Worm (Caenorhabditis elegans) whole organism, L1 larva: ENCODE measurements around the gene sar-1.

Experiments used
- ama-1 ChIP-seq: fragments of 150-350 bp; optimal IDR thresholded peaks from 2 replicates; lab custom pipeline; 2014
- fkh-4 ChIP-seq: sonication (generic microtip); optimal IDR thresholded peaks from 2 replicates; lab custom pipeline; 2016; ENCODE audit warnings: missing compliant biosample characterization, missing genetic modification characterization, borderline replicate concordance
- lsy-2 ChIP-seq, 2 experiments: fragments of 150-350 bp; optimal IDR thresholded peaks; 2 replicates each; lab custom pipeline; 2014; ENCODE audit warnings: missing biosample characterization in 2 of 2, missing genetic modification characterization in 2 of 2
- nhr-77 ChIP-seq: fragments of 150-350 bp; optimal IDR thresholded peaks from 2 replicates; lab custom pipeline; 2014; ENCODE audit warnings: missing biosample characterization, missing genetic modification characterization
- pag-3 ChIP-seq: sonication (generic microtip); optimal IDR thresholded peaks from 2 replicates; lab custom pipeline; 2017; ENCODE audit warnings: missing genetic modification characterization, mild to moderate bottlenecking, missing compliant biosample characterization, antibody characterized with exemption, borderline replicate concordance; ENCODE audit not compliant: insufficient read depth
- xbp-1 ChIP-seq: sonication (generic microtip); optimal IDR thresholded peaks from 2 replicates; lab custom pipeline; 2016; ENCODE audit warnings: missing genetic modification characterization, missing compliant biosample characterization
- ztf-11 ChIP-seq, 2 experiments: sonication (generic microtip); optimal IDR thresholded peaks; 2 replicates each; lab custom pipeline; 2016 to 2017; ENCODE audit warnings: missing genetic modification characterization in 2 of 2, missing biosample characterization in 1 of 2, missing compliant biosample characterization in 1 of 2

DNA sequence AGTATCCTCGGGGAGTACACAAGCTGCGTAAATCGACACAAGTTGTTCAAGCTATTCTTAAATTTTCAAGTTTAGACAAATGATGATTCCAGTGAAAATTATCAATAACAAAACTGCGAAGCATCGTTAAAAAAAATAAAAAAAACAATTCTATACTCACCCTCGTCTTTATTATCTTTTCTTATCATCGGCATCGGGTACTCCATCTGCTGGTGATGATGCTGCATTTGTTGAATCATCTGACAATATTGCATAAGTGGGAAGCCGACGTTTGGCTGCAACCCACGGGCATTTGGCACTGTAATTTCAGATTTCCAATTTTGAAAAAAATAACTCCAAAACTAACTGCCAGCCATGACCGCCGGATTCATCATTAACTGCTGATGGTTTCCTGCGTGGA is 31.8 kb downstream of the sar-1 start:
- TF ChIP-seq fkh-4 (tag; lab: Kevin White, UChicago) (no peak), pag-3 (tag; lab: Kevin White, UChicago) (no peak), lsy-2 (tag; optimal IDR thresholded peaks at IDR 0.05; lab: Kevin White, UChicago) (no peak), nhr-77 (tag; lab: Kevin White, UChicago) (no peak), ama-1 (lab: Kevin White, UChicago) (no peak), xbp-1 (tag; lab: Kevin White, UChicago) (no peak), ztf-11 (tag; optimal IDR thresholded peaks at IDR 0.05; lab: Kevin White, UChicago) (no peak)
